Fruit fly (Drosophila melanogaster): ENCODE data around the gene CG11035.

CG11035 gene

DNA sequence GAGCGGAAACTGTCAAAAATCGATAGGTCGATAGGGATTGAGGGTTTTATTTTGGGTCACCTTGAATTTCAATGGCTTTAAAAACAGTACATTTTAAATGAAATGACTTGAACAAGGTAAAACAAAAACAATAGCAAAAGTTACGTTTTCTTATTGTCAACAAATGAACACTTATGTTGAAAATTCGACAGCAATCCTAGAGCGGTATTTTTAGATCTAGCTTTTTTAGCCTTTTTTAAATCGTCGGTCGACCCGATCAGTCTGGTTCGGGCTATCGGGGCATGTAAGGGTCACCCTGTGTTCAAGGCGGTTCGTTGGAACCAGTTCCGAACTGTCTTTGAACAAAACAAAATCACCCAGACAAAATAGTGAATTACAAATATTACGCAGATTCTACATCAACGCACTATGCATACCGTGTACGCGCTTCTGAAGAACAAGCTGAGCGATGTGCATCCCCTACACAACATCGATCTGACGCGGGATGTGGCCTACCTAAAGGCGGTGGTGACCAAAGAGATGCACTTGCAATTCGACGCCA lies 23.7 kb downstream of the CG11035 start, which contains the start of the genes CG11052 and CG3223 (continued):
- TF ChIP-seq pan (optimal IDR thresholded peaks at IDR 0.05) (no peak), pan (GFP tag; optimal IDR thresholded peaks at IDR 0.05 in 1 of 2, IDR thresholded peaks at IDR 0.05 in 1 of 2) (peak in 1 of 2 experiments; percentile 18), Dad (GFP tag; optimal IDR thresholded peaks at IDR 0.05) (no peak), CG1792 (GFP tag; optimal IDR thresholded peaks at IDR 0.05) (no peak), unpg (GFP tag; optimal IDR thresholded peaks at IDR 0.05) (no peak), CG4730 (GFP tag; IDR thresholded peaks at IDR 0.05) (no peak), hth (optimal IDR thresholded peaks at IDR 0.05) (no peak), CG16813 (GFP tag; IDR thresholded peaks at IDR 0.05; ENCODE audit: partially characterized antibody) (no peak), Nf-YC (tag; optimal IDR thresholded peaks at IDR 0.05) (peak; percentile 70), CG1832 (GFP tag; optimal IDR thresholded peaks at IDR 0.05) (no peak), CG9215 (GFP tag; IDR thresholded peaks at IDR 0.05) (no peak), Lpt (GFP tag; optimal IDR thresholded peaks at IDR 0.05) (no peak), CG11398 (GFP tag; optimal IDR thresholded peaks at IDR 0.05) (no peak), CG15011 (GFP tag; optimal IDR thresholded peaks at IDR 0.05) (no peak), Side (GFP tag; optimal IDR thresholded peaks at IDR 0.05) (peak; percentile 24), Rfx (GFP tag; IDR thresholded peaks at IDR 0.05) (peak; percentile 55; the same call in 1 of the 2 replicates), eyg (GFP tag; optimal IDR thresholded peaks at IDR 0.05) (no peak), CG6765 (GFP tag; optimal IDR thresholded peaks at IDR 0.05) (no peak), Doc2 (GFP tag; IDR thresholded peaks at IDR 0.05) (no peak), CG11456 (GFP tag; IDR thresholded peaks at IDR 0.05) (no peak), CG17829 (tag; optimal IDR thresholded peaks at IDR 0.05) (peak; percentile 16), grn (GFP tag; optimal IDR thresholded peaks at IDR 0.05) (no peak), sisA (GFP tag; IDR thresholded peaks at IDR 0.05) (no peak), CG14667 (GFP tag; IDR thresholded peaks at IDR 0.05) (no peak), CG16863 (GFP tag; optimal IDR thresholded peaks at IDR 0.05) (no peak), CG12236 (GFP tag; optimal IDR thresholded peaks at IDR 0.05) (no peak), CG18619 (GFP tag; optimal IDR thresholded peaks at IDR 0.05) (no peak), CG9876 (GFP tag; optimal IDR thresholded peaks at IDR 0.05) (no peak), E2f2 (GFP tag; IDR thresholded peaks at IDR 0.05) (peak; percentile 79), Aef1 (GFP tag; IDR thresholded peaks at IDR 0.05) (no peak), gro (GFP tag; optimal IDR thresholded peaks at IDR 0.05) (no peak), CG31224 (GFP tag; IDR thresholded peaks at IDR 0.05) (no peak), btn (GFP tag; optimal IDR thresholded peaks at IDR 0.05) (no peak), CG9437 (GFP tag; optimal IDR thresholded peaks at IDR 0.05) (no peak), CG11247 (GFP tag; IDR thresholded peaks at IDR 0.05) (no peak), cas (GFP tag; IDR thresholded peaks at IDR 0.05) (no peak), Gug (GFP tag; IDR thresholded peaks at IDR 0.05) (no peak), ems (GFP tag; optimal IDR thresholded peaks at IDR 0.05) (no peak), Doc3 (GFP tag; IDR thresholded peaks at IDR 0.05; ENCODE audit: partially characterized antibody) (no peak), Fer1 (GFP tag; optimal IDR thresholded peaks at IDR 0.05) (peak; percentile 44), z (GFP tag; IDR thresholded peaks at IDR 0.05) (no peak), chinmo (GFP tag; IDR thresholded peaks at IDR 0.05; ENCODE audit: partially characterized antibody) (no peak), gem (tag; optimal IDR thresholded peaks at IDR 0.05) (no peak), ase (GFP tag; IDR thresholded peaks at IDR 0.05) (no peak), CG7987 (GFP tag; optimal IDR thresholded peaks at IDR 0.05) (peak; percentile 21), zen (tag; optimal IDR thresholded peaks at IDR 0.05) (no peak), Asciz (GFP tag; optimal IDR thresholded peaks at IDR 0.05) (no peak), Optix (GFP tag; IDR thresholded peaks at IDR 0.05) (no peak), chn (GFP tag; optimal IDR thresholded peaks at IDR 0.05) (no peak), gcm (GFP tag; optimal IDR thresholded peaks at IDR 0.05) (no peak), fru (optimal IDR thresholded peaks at IDR 0.05) (no peak), CG8924 (tag; optimal IDR thresholded peaks at IDR 0.05) (no peak), Hand (GFP tag; optimal IDR thresholded peaks at IDR 0.05) (no peak)
